Worm (Caenorhabditis elegans): ENCODE measurements around the gene srv-21.

The srv-21 gene

ce11 chrIV:5873825-5874224 lies 3.3 kb downstream of the srv-21 start, which contains the start of gene srv-19:
Gene srv-19, minus strand, starts transcription at chrIV:5873925.
- no peak for TF ChIP-seq ceh-88 (GFP tag; IDR thresholded peaks at IDR 0.05)
- no peak for TF ChIP-seq lin-15B (tag; optimal IDR thresholded peaks at IDR 0.05)
- TF ChIP-seq nhr-28 (tag; optimal IDR thresholded peaks at IDR 0.05), result no peak
- TF ChIP-seq pag-3 (tag; optimal IDR thresholded peaks at IDR 0.05; ENCODE audit: borderline replicate concordance, insufficient read depth), result no peak
- TF ChIP-seq jun-1 (tag; optimal IDR thresholded peaks at IDR 0.05), result no peak
- TF ChIP-seq efl-3 (GFP tag; optimal IDR thresholded peaks at IDR 0.05), result no peak
- TF ChIP-seq mef-2 (tag; optimal IDR thresholded peaks at IDR 0.05), result no peak
- no peak for TF ChIP-seq C34B4.2 (tag; optimal IDR thresholded peaks at IDR 0.05)
- TF ChIP-seq mdl-1 (tag; optimal IDR thresholded peaks at IDR 0.05), result no peak
- TF ChIP-seq ets-5 (GFP tag; IDR thresholded peaks at IDR 0.05), result no peak
- no peak for TF ChIP-seq nhr-77 (tag; optimal IDR thresholded peaks at IDR 0.05)
- no peak for TF ChIP-seq hlh-4 (tag; optimal IDR thresholded peaks at IDR 0.05)
- TF ChIP-seq ceh-90 (tag; optimal IDR thresholded peaks at IDR 0.05), result no peak
- no peak for TF ChIP-seq ztf-4 (tag; optimal IDR thresholded peaks at IDR 0.05)
- TF ChIP-seq unc-86 (tag; optimal IDR thresholded peaks at IDR 0.05), result no peak

ce11 chrIV:5870072-5870471 lies 7.1 kb downstream of the srv-21 start, which contains the start of gene srv-17:
Gene srv-17, minus strand, starts transcription at chrIV:5870172.
- TF ChIP-seq F16B12.6 (tag; optimal IDR thresholded peaks at IDR 0.05) (no peak), efl-1 (optimal IDR thresholded peaks at IDR 0.05) (no peak), efl-1 (GFP tag; optimal IDR thresholded peaks at IDR 0.05 in 1 of 2) (no peak), tbx-2 (tag; optimal IDR thresholded peaks at IDR 0.05) (no peak), fkh-8 (tag; optimal IDR thresholded peaks at IDR 0.05) (no peak), ztf-11 (tag; optimal IDR thresholded peaks at IDR 0.05) (no peak), ceh-82 (tag; optimal IDR thresholded peaks at IDR 0.05) (no peak), nhr-84 (tag; optimal IDR thresholded peaks at IDR 0.05) (no peak), ama-1 (optimal IDR thresholded peaks at IDR 0.05) (no peak), nhr-11 (tag; optimal IDR thresholded peaks at IDR 0.05) (no peak), aly-2 (tag; optimal IDR thresholded peaks at IDR 0.05) (no peak), blmp-1 (tag; optimal IDR thresholded peaks at IDR 0.05) (no peak), isw-1 (GFP tag; IDR thresholded peaks at IDR 0.05) (no peak), snpc-4 (tag; optimal IDR thresholded peaks at IDR 0.05) (no peak), unc-62 (GFP tag; optimal IDR thresholded peaks at IDR 0.05) (no peak), elt-3 (tag; optimal IDR thresholded peaks at IDR 0.05) (no peak), jun-1 (tag; optimal IDR thresholded peaks at IDR 0.05) (no peak), aha-1 (tag; optimal IDR thresholded peaks at IDR 0.05) (no peak), hlh-4 (tag; optimal IDR thresholded peaks at IDR 0.05) (no peak), nhr-85 (tag) (no peak), lin-15B (tag; optimal IDR thresholded peaks at IDR 0.05) (no peak)

ce11 chrIV:5869354-5869753 lies 7.8 kb downstream of the srv-21 start:
- no peak for TF ChIP-seq swsn-7 (tag; optimal IDR thresholded peaks at IDR 0.05)
- TF ChIP-seq skn-1 (tag; optimal IDR thresholded peaks at IDR 0.05), result no peak
- TF ChIP-seq efl-1 (optimal IDR thresholded peaks at IDR 0.05), result no peak
- TF ChIP-seq efl-1 (GFP tag; optimal IDR thresholded peaks at IDR 0.05 in 1 of 2), result peak in 1 of 2 experiments; percentile 79

ce11 chrIV:5867189-5867588 lies 10.0 kb downstream of the srv-21 start, which contains the start of gene C06E7.88:
Gene C06E7.88, minus strand, starts transcription at chrIV:5867289.
- TF ChIP-seq zip-4 (GFP tag; optimal IDR thresholded peaks at IDR 0.05) (no peak), ces-1 (GFP tag; optimal IDR thresholded peaks at IDR 0.05) (no peak), ceh-90 (tag; optimal IDR thresholded peaks at IDR 0.05) (no peak), zag-1 (tag; optimal IDR thresholded peaks at IDR 0.05) (no peak), snpc-4 (tag; optimal IDR thresholded peaks at IDR 0.05) (no peak)

- TF ChIP-seq blmp-1 (tag; optimal IDR thresholded peaks at IDR 0.05) (no peak), tlp-1 (tag; optimal IDR thresholded peaks at IDR 0.05) (no peak), snu-23 (GFP tag; optimal IDR thresholded peaks at IDR 0.05) (no peak), mdl-1 (tag; optimal IDR thresholded peaks at IDR 0.05) (no peak), ama-1 (optimal IDR thresholded peaks at IDR 0.05) (no peak), ztf-11 (tag; optimal IDR thresholded peaks at IDR 0.05) (no peak), ces-1 (GFP tag; optimal IDR thresholded peaks at IDR 0.05) (no peak), lin-13 (GFP tag; optimal IDR thresholded peaks at IDR 0.05) (no peak), sptf-1 (tag; optimal IDR thresholded peaks at IDR 0.05) (no peak), ets-5 (GFP tag; IDR thresholded peaks at IDR 0.05) (no peak), pax-3 (tag; optimal IDR thresholded peaks at IDR 0.05) (no peak), lir-3 (tag; optimal IDR thresholded peaks at IDR 0.05; ENCODE audit: poor library complexity) (no peak), lin-14 (GFP tag; optimal IDR thresholded peaks at IDR 0.05) (no peak), fkh-8 (tag; optimal IDR thresholded peaks at IDR 0.05) (no peak), nhr-19 (GFP tag; conservative IDR thresholded peaks at IDR 0.05) (no peak), elt-2 (tag; optimal IDR thresholded peaks at IDR 0.05) (no peak)
These were observed 11.3 kb downstream of the srv-21 start, which contains the start of gene spe-27 for ce11 chrIV:5865818-5866217. Gene spe-27, minus strand, starts transcription at chrIV:5865918.

Measured in whole organism, L1 larva.